Worm (Caenorhabditis elegans): ENCODE results near the gene vab-2.

Gene vab-2

ce11 chrIV:3725845-3726244 is 40.8 kb downstream of the vab-2 start, which contains the start of gene smgl-2 (continued):
- TF ChIP-seq skn-1 (tag; optimal IDR thresholded peaks at IDR 0.05) (peak; percentile 47), hpl-2 (GFP tag; optimal IDR thresholded peaks at IDR 0.05) (peak; percentile 13), ets-5 (GFP tag; IDR thresholded peaks at IDR 0.05) (no peak), lin-14 (GFP tag; optimal IDR thresholded peaks at IDR 0.05) (no peak), nhr-20 (tag; optimal IDR thresholded peaks at IDR 0.05) (peak; percentile 76), fos-1 (tag; optimal IDR thresholded peaks at IDR 0.05) (peak; percentile 69), lin-39 (tag; optimal IDR thresholded peaks at IDR 0.05) (peak; percentile 71), nhr-11 (tag; optimal IDR thresholded peaks at IDR 0.05) (no peak), mef-2 (tag; optimal IDR thresholded peaks at IDR 0.05) (peak; percentile 32), unc-30 (tag; optimal IDR thresholded peaks at IDR 0.05) (no peak), swsn-7 (tag; optimal IDR thresholded peaks at IDR 0.05) (peak; percentile 82), egl-13 (tag; optimal IDR thresholded peaks at IDR 0.05) (peak; percentile 65), F16B12.6 (tag; optimal IDR thresholded peaks at IDR 0.05) (peak; percentile 100), aly-2 (tag; optimal IDR thresholded peaks at IDR 0.05) (peak; percentile 62), tlp-1 (tag; optimal IDR thresholded peaks at IDR 0.05) (no peak), rnt-1 (tag; optimal IDR thresholded peaks at IDR 0.05) (no peak), fkh-4 (tag; optimal IDR thresholded peaks at IDR 0.05; ENCODE audit: borderline replicate concordance) (no peak), ama-1 (optimal IDR thresholded peaks at IDR 0.05) (no peak), nhr-28 (tag; optimal IDR thresholded peaks at IDR 0.05) (no peak), pax-3 (tag; optimal IDR thresholded peaks at IDR 0.05) (peak; percentile 50), nhr-77 (tag; optimal IDR thresholded peaks at IDR 0.05) (no peak), xbp-1 (tag; optimal IDR thresholded peaks at IDR 0.05) (peak; percentile 70), unc-62 (GFP tag; optimal IDR thresholded peaks at IDR 0.05) (no peak), lin-13 (GFP tag; optimal IDR thresholded peaks at IDR 0.05) (peak; percentile 75), lir-3 (tag; optimal IDR thresholded peaks at IDR 0.05; ENCODE audit: poor library complexity) (no peak), nhr-19 (GFP tag; conservative IDR thresholded peaks at IDR 0.05) (peak; percentile 71), ces-1 (GFP tag; optimal IDR thresholded peaks at IDR 0.05) (no peak), fkh-8 (tag; optimal IDR thresholded peaks at IDR 0.05) (peak; percentile 66), isw-1 (GFP tag; IDR thresholded peaks at IDR 0.05) (peak; percentile 73), jun-1 (tag; optimal IDR thresholded peaks at IDR 0.05) (peak; percentile 50), unc-130 (tag; optimal IDR thresholded peaks at IDR 0.05) (peak; percentile 48), C04F5.9 (tag; optimal IDR thresholded peaks at IDR 0.05) (peak; percentile 22), aha-1 (tag; optimal IDR thresholded peaks at IDR 0.05) (peak; percentile 60), C16A3.4 (tag; optimal IDR thresholded peaks at IDR 0.05) (peak; percentile 86), ceh-88 (GFP tag; IDR thresholded peaks at IDR 0.05) (peak; percentile 52; the same call in 1 of the 2 replicates), lin-35 (GFP tag; optimal IDR thresholded peaks at IDR 0.05) (peak; percentile 74 to 88), snu-23 (GFP tag; optimal IDR thresholded peaks at IDR 0.05) (peak; percentile 90), nhr-76 (tag; optimal IDR thresholded peaks at IDR 0.05) (no peak), C34B4.2 (tag; optimal IDR thresholded peaks at IDR 0.05) (no peak), mep-1 (tag; optimal IDR thresholded peaks at IDR 0.05) (peak; percentile 97), ceh-90 (tag; optimal IDR thresholded peaks at IDR 0.05) (no peak), nhr-90 (tag; optimal IDR thresholded peaks at IDR 0.05; ENCODE audit: poor library complexity) (peak; percentile 60), vab-15 (tag; optimal IDR thresholded peaks at IDR 0.05) (no peak), elt-3 (tag; optimal IDR thresholded peaks at IDR 0.05) (peak in 2 of 6 experiments; percentile 46 to 53), hlh-17 (GFP tag; optimal IDR thresholded peaks at IDR 0.05; ENCODE audit: borderline replicate concordance) (no peak), elt-2 (tag; optimal IDR thresholded peaks at IDR 0.05) (peak; percentile 1), nhr-85 (tag) (peak; percentile 70), tbx-2 (tag; optimal IDR thresholded peaks at IDR 0.05) (peak; percentile 82), zip-4 (GFP tag; optimal IDR thresholded peaks at IDR 0.05) (peak; percentile 69), lsy-2 (tag; optimal IDR thresholded peaks at IDR 0.05) (peak; percentile 86 to 88), ztf-11 (tag; optimal IDR thresholded peaks at IDR 0.05) (peak in 1 of 2 experiments; percentile 52), nhr-12 (tag; optimal IDR thresholded peaks at IDR 0.05) (no peak), efl-1 (optimal IDR thresholded peaks at IDR 0.05) (peak; percentile 73 to 87), efl-1 (GFP tag; optimal IDR thresholded peaks at IDR 0.05 in 1 of 2) (peak; percentile 88 to 99)

Data from whole organism, L1 larva.